Fruit fly (Drosophila melanogaster) whole organism, adult: Measurements from ENCODE around the gene CG13297.

Experiments used
- CG11617 ChIP-seq: fragments of 200-800 bp; sonication (Bioruptor generic); optimal IDR thresholded peaks from 2 replicates; lab custom pipeline; 2017; ENCODE audit warnings: mild to moderate bottlenecking, missing biosample characterization, missing genetic modification reagents, missing genetic modification characterization
- CG12768 ChIP-seq: fragments of 200-800 bp; sonication (Bioruptor generic); optimal IDR thresholded peaks from 2 replicates; lab custom pipeline; 2017; ENCODE audit warnings: missing biosample characterization, missing genetic modification characterization, mild to moderate bottlenecking, moderate library complexity, missing genetic modification reagents
- CG1620 ChIP-seq: fragments of 200-800 bp; sonication (Bioruptor generic); optimal IDR thresholded peaks from 2 replicates; lab custom pipeline; 2016; ENCODE audit warnings: missing biosample characterization, missing genetic modification characterization
- CG5204 ChIP-seq: fragments of 200-800 bp; sonication (Bioruptor generic); optimal IDR thresholded peaks from 2 replicates; lab custom pipeline; 2016; ENCODE audit warnings: missing biosample characterization, missing genetic modification characterization
- Clk ChIP-seq: fragments of 200-800 bp; sonication (Bioruptor generic); optimal IDR thresholded peaks from 2 replicates; lab custom pipeline; 2017; ENCODE audit warnings: missing biosample characterization, missing genetic modification characterization
- Crg-1 ChIP-seq: fragments of 200-800 bp; sonication (Bioruptor generic); optimal IDR thresholded peaks from 2 replicates; lab custom pipeline; 2016; ENCODE audit warnings: missing biosample characterization, missing genetic modification characterization
- bab1 ChIP-seq: fragments of 200-800 bp; sonication (Bioruptor generic); optimal IDR thresholded peaks from 3 replicates; lab custom pipeline; 2019; ENCODE audit warnings: missing biosample characterization, mild to moderate bottlenecking, missing genetic modification characterization, moderate library complexity
- cnc ChIP-seq, 2 experiments: fragments of >200 bp; optimal IDR thresholded peaks; 2 replicates each; lab custom pipeline; 2017
- kay ChIP-seq: fragments of 200-800 bp; sonication (Bioruptor generic); peaks from one replicate; lab custom pipeline; 2016; ENCODE audit warnings: missing biosample characterization, missing genetic modification characterization, borderline replicate concordance
- toe ChIP-seq: fragments of 200-800 bp; sonication (Bioruptor generic); optimal IDR thresholded peaks from 2 replicates; lab custom pipeline; 2016; ENCODE audit warnings: missing biosample characterization, missing genetic modification characterization

DNA sequence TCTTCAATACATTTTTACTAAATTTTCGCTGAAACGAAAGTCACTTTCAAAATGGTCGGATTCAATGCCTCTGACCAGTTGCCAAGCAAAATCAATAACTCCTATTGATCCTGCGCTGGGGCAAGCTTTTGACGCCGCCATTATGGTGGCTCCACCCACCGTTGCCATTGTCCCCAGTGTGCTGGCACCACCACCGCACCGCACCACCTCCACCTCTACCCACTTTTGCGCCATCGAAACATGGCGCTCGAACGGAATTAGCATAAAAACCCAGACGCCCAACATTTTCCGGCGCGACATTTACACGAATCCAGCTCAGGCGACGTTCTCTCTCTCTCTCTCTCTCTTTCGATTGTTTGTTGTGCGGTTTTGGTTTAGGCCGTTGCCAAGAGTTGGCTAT, 40.3 kb downstream of the CG13297 start:
- TF ChIP-seq Crg-1 (GFP tag; lab: Kevin White, UChicago) (no peak), toe (no peak), kay (GFP tag; lab: Kevin White, UChicago) (no peak), cnc (optimal IDR thresholded peaks at IDR 0.05; lab: Kevin White, UChicago) (no peak), CG5204 (GFP tag; lab: Kevin White, UChicago) (no peak), Clk (no peak), CG1620 (no peak), CG11617 (no peak), bab1 (no peak), CG12768 (no peak)
